Fruit fly (Drosophila melanogaster): ENCODE results near the gene RpS19b.

dm6 chr3R:23933430-23933683, at the start of gene RpS19b:
- TF ChIP-seq CTCF (optimal IDR thresholded peaks at IDR 0.05) (no peak), CG8478 (optimal IDR thresholded peaks at IDR 0.05) (no peak)
